Worm (Caenorhabditis elegans): ENCODE measurements around the gene zip-1.

DNA sequence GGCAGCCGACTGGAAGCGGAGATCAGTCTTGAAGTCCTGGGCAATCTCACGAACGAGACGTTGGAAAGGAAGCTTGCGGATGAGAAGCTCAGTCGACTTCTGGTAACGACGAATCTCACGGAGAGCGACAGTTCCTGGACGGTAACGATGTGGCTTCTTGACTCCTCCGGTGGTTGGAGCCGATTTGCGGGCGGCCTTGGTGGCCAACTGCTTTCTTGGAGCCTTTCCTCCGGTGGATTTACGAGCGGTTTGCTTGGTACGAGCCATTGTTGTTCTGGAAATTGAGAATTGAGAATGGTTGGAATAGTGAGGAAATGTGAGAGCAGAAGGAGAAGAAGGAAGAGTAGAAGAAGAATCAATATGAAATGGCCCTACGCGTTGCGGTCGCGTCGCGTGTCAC is 34.3 kb downstream of the zip-1 start:
- TF ChIP-seq T22C8.4 (GFP tag; IDR thresholded peaks at IDR 0.05) (peak; percentile 6; the same call in 1 of the 2 replicates), flt-1 (GFP tag; IDR thresholded peaks at IDR 0.05) (no peak), ref-1 (GFP tag; conservative IDR thresholded peaks at IDR 0.05) (no peak), cog-1 (tag; optimal IDR thresholded peaks at IDR 0.05) (no peak), tab-1 (GFP tag; IDR thresholded peaks at IDR 0.05) (no peak), klf-2 (GFP tag; conservative IDR thresholded peaks at IDR 0.05) (0 out of 2 replicates have a peak, but pooled peaks have one; percentile 15), ztf-23 (GFP tag; IDR thresholded peaks at IDR 0.05) (no peak)

Data from whole organism, midembryonic.